Fruit fly (Drosophila melanogaster) whole organism, prepupa: ENCODE measurements around the gene CG4709.
A peak's percentile ranks its signal among the peaks of the same experiment; 100 is the strongest.

ENCODE experiments used
- CG10631 ChIP-seq: fragments of 200-800 bp; sonication (Bioruptor generic); optimal IDR thresholded peaks from 2 replicates; lab custom pipeline; 2016; ENCODE audit warnings: missing biosample characterization, missing genetic modification characterization
- CG10669 ChIP-seq: fragments of 200-800 bp; sonication (Bioruptor generic); optimal IDR thresholded peaks from 3 replicates; lab custom pipeline; 2018; ENCODE audit warnings: missing biosample characterization, mild to moderate bottlenecking, missing genetic modification characterization, moderate library complexity
- CG11294 ChIP-seq: fragments of 200-800 bp; sonication (Bioruptor generic); IDR thresholded peaks from 2 replicates; pipeline ENCODE4 v1.3.6; 2022; ENCODE audit warnings: missing biosample characterization, missing genetic modification characterization
- CG11762 ChIP-seq: fragments of 200-800 bp; sonication (Bioruptor generic); optimal IDR thresholded peaks from 3 replicates; lab custom pipeline; 2016; ENCODE audit warnings: missing biosample characterization, missing genetic modification characterization; ENCODE audit not compliant: insufficient read depth
- CG11902 ChIP-seq: fragments of 200-800 bp; sonication (Bioruptor generic); optimal IDR thresholded peaks from 3 replicates; lab custom pipeline; 2016; ENCODE audit warnings: missing biosample characterization, missing genetic modification characterization
- CG15336 ChIP-seq: fragments of 200-800 bp; sonication (Bioruptor generic); IDR thresholded peaks from 2 replicates; pipeline ENCODE4 v1.3.6; 2022; ENCODE audit warnings: missing biosample characterization, missing genetic modification characterization
- CG3032 ChIP-seq: fragments of 200-800 bp; optimal IDR thresholded peaks from 2 replicates; lab custom pipeline; 2019; ENCODE audit warnings: missing biosample characterization, mild to moderate bottlenecking, missing genetic modification characterization, moderate library complexity
- CG31627 ChIP-seq: fragments of 200-800 bp; sonication (Bioruptor generic); optimal IDR thresholded peaks from 3 replicates; lab custom pipeline; 2016; ENCODE audit warnings: missing biosample characterization, missing genetic modification characterization
- CG32006 ChIP-seq: fragments of 200-800 bp; sonication (Bioruptor generic); optimal IDR thresholded peaks from 3 replicates; lab custom pipeline; 2017; ENCODE audit warnings: missing biosample characterization, mild to moderate bottlenecking, missing genetic modification characterization
- CG34406 ChIP-seq: fragments of 200-800 bp; sonication (Bioruptor generic); optimal IDR thresholded peaks from 3 replicates; lab custom pipeline; 2016; ENCODE audit warnings: missing biosample characterization, missing genetic modification characterization
- CG3919 ChIP-seq: fragments of 200-800 bp; sonication (Bioruptor generic); optimal IDR thresholded peaks from 3 replicates; lab custom pipeline; 2016; ENCODE audit warnings: missing biosample characterization, missing genetic modification characterization
- CG4318 ChIP-seq: fragments of 200-800 bp; sonication (Bioruptor generic); optimal IDR thresholded peaks from 3 replicates; lab custom pipeline; 2017; ENCODE audit warnings: missing biosample characterization, mild to moderate bottlenecking, missing genetic modification characterization
- CG6163 ChIP-seq: fragments of 200-800 bp; sonication (Bioruptor generic); IDR thresholded peaks from 3 replicates; pipeline ENCODE4 v1.3.6; 2022; ENCODE audit warnings: missing biosample characterization, missing genetic modification characterization
- CG6276 ChIP-seq: fragments of 200-800 bp; sonication (Bioruptor generic); optimal IDR thresholded peaks from 2 replicates; lab custom pipeline; 2017; ENCODE audit warnings: missing biosample characterization, mild to moderate bottlenecking, missing genetic modification characterization
- CG6792 ChIP-seq: fragments of 200-800 bp; sonication (Bioruptor generic); optimal IDR thresholded peaks from 3 replicates; lab custom pipeline; 2016; ENCODE audit warnings: missing biosample characterization, missing genetic modification characterization
- CG6808 ChIP-seq: fragments of 200-800 bp; sonication (Bioruptor generic); optimal IDR thresholded peaks from 3 replicates; lab custom pipeline; 2017; ENCODE audit warnings: missing biosample characterization, missing genetic modification characterization, mild to moderate bottlenecking, moderate library complexity, missing genetic modification reagents
- CG6854 ChIP-seq: fragments of 200-800 bp; sonication (Bioruptor generic); optimal IDR thresholded peaks from 2 replicates; lab custom pipeline; 2017; ENCODE audit warnings: missing biosample characterization, mild to moderate bottlenecking, missing genetic modification characterization
- CG7368 ChIP-seq: fragments of 200-800 bp; sonication (Bioruptor generic); optimal IDR thresholded peaks from 3 replicates; lab custom pipeline; 2016; ENCODE audit warnings: missing biosample characterization, missing genetic modification characterization
- CG8119 ChIP-seq: fragments of 200-800 bp; sonication (Bioruptor generic); IDR thresholded peaks from 3 replicates; pipeline ENCODE4 v1.3.6; 2022; ENCODE audit warnings: missing biosample characterization, missing genetic modification characterization
- CG8319 ChIP-seq: fragments of 200-800 bp; sonication (Bioruptor generic); optimal IDR thresholded peaks from 3 replicates; lab custom pipeline; 2016; ENCODE audit warnings: missing biosample characterization, missing genetic modification characterization
- CG8632 ChIP-seq: fragments of 200-800 bp; sonication (Bioruptor generic); optimal IDR thresholded peaks from 3 replicates; lab custom pipeline; 2016; ENCODE audit warnings: missing biosample characterization, missing genetic modification characterization
- Eip78C ChIP-seq: fragments of 200-800 bp; sonication (Bioruptor generic); peaks from one replicate; lab custom pipeline; 2016; ENCODE audit warnings: missing biosample characterization, missing genetic modification characterization
- Eip93F ChIP-seq: fragments of 200-800 bp; sonication (Bioruptor generic); optimal IDR thresholded peaks from 2 replicates; lab custom pipeline; 2016; ENCODE audit warnings: missing biosample characterization, mild to moderate bottlenecking, missing genetic modification characterization
- Ets21C ChIP-seq: fragments of 200-800 bp; sonication (Bioruptor generic); optimal IDR thresholded peaks from 3 replicates; lab custom pipeline; 2016; ENCODE audit warnings: missing biosample characterization, missing genetic modification characterization
- Ets96B ChIP-seq: fragments of 200-800 bp; optimal IDR thresholded peaks from 2 replicates; lab custom pipeline; 2019; ENCODE audit warnings: missing biosample characterization, mild to moderate bottlenecking, missing genetic modification characterization, moderate library complexity
- Gug ChIP-seq: fragments of 200-800 bp; sonication (Bioruptor generic); IDR thresholded peaks from 2 replicates; pipeline ENCODE4 v1.3.6; 2022; ENCODE audit warnings: missing biosample characterization, missing genetic modification characterization
- Hr38 ChIP-seq: sonication (Bioruptor generic); optimal IDR thresholded peaks from 2 replicates; lab custom pipeline; 2016; ENCODE audit warnings: missing biosample characterization, missing genetic modification characterization
- Hr39 ChIP-seq: fragments of 200-800 bp; sonication (Bioruptor generic); optimal IDR thresholded peaks from 2 replicates; lab custom pipeline; 2016; ENCODE audit warnings: missing biosample characterization, missing genetic modification characterization
- Hr4 ChIP-seq: fragments of 200-800 bp; sonication (Bioruptor generic); optimal IDR thresholded peaks from 3 replicates; lab custom pipeline; 2016; ENCODE audit warnings: missing biosample characterization, missing genetic modification characterization
- Lpt ChIP-seq: fragments of 200-800 bp; sonication (Bioruptor generic); optimal IDR thresholded peaks from 3 replicates; lab custom pipeline; 2016; ENCODE audit warnings: missing biosample characterization, missing genetic modification characterization
- Met ChIP-seq: fragments of 200-800 bp; sonication (Bioruptor generic); optimal IDR thresholded peaks from 3 replicates; lab custom pipeline; 2016; ENCODE audit warnings: missing biosample characterization, missing genetic modification characterization
- OdsH ChIP-seq: fragments of 200-800 bp; sonication (Bioruptor generic); optimal IDR thresholded peaks from 3 replicates; lab custom pipeline; 2016; ENCODE audit warnings: missing biosample characterization, missing genetic modification characterization
- Smox ChIP-seq: fragments of 200-800 bp; sonication (Bioruptor generic); optimal IDR thresholded peaks from 3 replicates; lab custom pipeline; 2016; ENCODE audit warnings: missing biosample characterization, missing genetic modification characterization
- Sox102F ChIP-seq: fragments of 200-800 bp; sonication (Bioruptor generic); optimal IDR thresholded peaks from 2 replicates; lab custom pipeline; 2016; ENCODE audit warnings: missing biosample characterization, mild to moderate bottlenecking, missing genetic modification characterization
- Sox14 ChIP-seq: fragments of 200-800 bp; sonication (Bioruptor generic); optimal IDR thresholded peaks from 3 replicates; lab custom pipeline; 2016; ENCODE audit warnings: missing biosample characterization, missing genetic modification characterization
- achi ChIP-seq: fragments of 200-800 bp; sonication (Bioruptor generic); optimal IDR thresholded peaks from 3 replicates; lab custom pipeline; 2016; ENCODE audit warnings: missing biosample characterization, missing genetic modification characterization
- acj6 ChIP-seq: fragments of 200-800 bp; sonication (Bioruptor generic); optimal IDR thresholded peaks from 3 replicates; lab custom pipeline; 2016; ENCODE audit warnings: missing biosample characterization, missing genetic modification characterization
- cyc ChIP-seq: fragments of 200-800 bp; sonication (Bioruptor generic); optimal IDR thresholded peaks from 3 replicates; lab custom pipeline; 2016; ENCODE audit warnings: missing biosample characterization, missing genetic modification characterization
- dac ChIP-seq: fragments of 200-800 bp; sonication (Bioruptor generic); optimal IDR thresholded peaks from 2 replicates; lab custom pipeline; 2017; ENCODE audit warnings: missing biosample characterization, mild to moderate bottlenecking, missing genetic modification characterization
- eg ChIP-seq: fragments of 200-800 bp; sonication (Bioruptor generic); IDR thresholded peaks from 3 replicates; pipeline ENCODE4 v1.3.6; 2022; ENCODE audit warnings: missing biosample characterization, missing genetic modification characterization
- esn ChIP-seq: fragments of 200-800 bp; sonication (Bioruptor generic); optimal IDR thresholded peaks from 2 replicates; lab custom pipeline; 2016; ENCODE audit warnings: missing biosample characterization, mild to moderate bottlenecking, missing genetic modification characterization, moderate library complexity
- fd85E ChIP-seq: fragments of 200-800 bp; sonication (Bioruptor generic); optimal IDR thresholded peaks from 3 replicates; lab custom pipeline; 2016; ENCODE audit warnings: missing biosample characterization, missing genetic modification characterization
- fkh ChIP-seq: fragments of 200-800 bp; sonication (Bioruptor generic); optimal IDR thresholded peaks from 3 replicates; lab custom pipeline; 2017; ENCODE audit warnings: missing biosample characterization, mild to moderate bottlenecking, missing genetic modification characterization, moderate library complexity
- lz ChIP-seq: fragments of 200-800 bp; sonication (Bioruptor generic); optimal IDR thresholded peaks from 3 replicates; lab custom pipeline; 2016; ENCODE audit warnings: missing biosample characterization, missing genetic modification characterization
- pdm3 ChIP-seq: fragments of 200-800 bp; sonication (Bioruptor generic); optimal IDR thresholded peaks from 3 replicates; lab custom pipeline; 2016; ENCODE audit warnings: missing biosample characterization, missing genetic modification characterization
- ss ChIP-seq, 2 experiments: fragments of 200-800 bp; sonication (Bioruptor generic); optimal IDR thresholded peaks; 2 replicates in 1 of 2; 3 replicates in 1 of 2; lab custom pipeline; 2017 to 2018; ENCODE audit warnings: mild to moderate bottlenecking in 2 of 2, missing biosample characterization in 2 of 2, missing genetic modification characterization in 2 of 2, moderate library complexity in 1 of 2
- svp ChIP-seq: fragments of 200-800 bp; sonication (Bioruptor generic); peaks from one replicate; lab custom pipeline; 2016; ENCODE audit warnings: missing biosample characterization, missing genetic modification characterization
- topi ChIP-seq: fragments of 200-800 bp; sonication (Bioruptor generic); optimal IDR thresholded peaks from 3 replicates; lab custom pipeline; 2016; ENCODE audit warnings: missing biosample characterization, missing genetic modification characterization
- vri ChIP-seq: fragments of 200-800 bp; sonication (Bioruptor generic); optimal IDR thresholded peaks from 3 replicates; lab custom pipeline; 2016; ENCODE audit warnings: missing biosample characterization, mild to moderate bottlenecking, missing genetic modification characterization

CG4709 gene

DNA sequence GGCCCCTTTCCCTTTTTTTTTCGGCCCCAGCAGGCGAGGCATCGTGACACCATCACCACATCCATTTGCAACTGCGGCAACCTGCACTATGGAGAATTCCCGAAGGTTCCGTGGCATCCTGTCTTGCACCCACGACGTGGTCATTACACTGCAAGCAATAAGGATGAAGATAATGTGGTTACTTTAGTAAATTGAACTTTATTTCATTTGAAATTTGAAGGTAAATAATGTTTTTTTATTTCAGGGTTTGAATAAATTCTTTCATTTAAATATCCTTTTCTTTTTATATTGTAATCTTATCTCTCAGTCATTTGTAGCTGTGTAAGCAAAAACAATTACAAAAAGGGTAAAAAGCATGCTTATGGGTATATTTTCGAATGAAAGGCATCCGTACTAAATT lies 27.7 kb downstream of the CG4709 start (continued):
- TF ChIP-seq eg (GFP tag; lab: Robert Waterston, UW) (no peak), Hr38 (no peak), Hr4 (peak; percentile 7), CG11902 (GFP tag; lab: Kevin White, UChicago) (no peak), CG6276 (GFP tag; lab: Kevin White, UChicago) (no peak), CG6854 (GFP tag; lab: Kevin White, UChicago) (no peak), vri (GFP tag; lab: Kevin White, UChicago) (no peak), CG3919 (GFP tag; lab: Kevin White, UChicago) (peak; percentile 61), CG8632 (peak; percentile 38), CG3032 (tag; lab: Kevin White, UChicago) (peak; percentile 63), Sox102F (GFP tag; lab: Kevin White, UChicago) (peak; percentile 53), CG8119 (no peak), svp (peak; percentile 79), Ets96B (tag; lab: Kevin White, UChicago) (peak; percentile 67), CG10669 (GFP tag; lab: Kevin White, UChicago) (peak; percentile 38), CG8319 (GFP tag; lab: Kevin White, UChicago) (no peak)

- TF ChIP-seq lz (GFP tag; lab: Kevin White, UChicago): peak; percentile 77
- peak; percentile 84 for TF ChIP-seq acj6
- peak; percentile 56 for TF ChIP-seq CG6854 (GFP tag; lab: Kevin White, UChicago)
- peak; percentile 94 for TF ChIP-seq Eip78C
- peak; percentile 69 for TF ChIP-seq CG6808 (GFP tag; lab: Kevin White, UChicago)
- peak; percentile 37 for TF ChIP-seq fd85E (GFP tag; lab: Kevin White, UChicago)
- peak; percentile 53 for TF ChIP-seq Hr39 (GFP tag; lab: Kevin White, UChicago)
- TF ChIP-seq Gug (GFP tag; lab: Robert Waterston, UW): no peak
- peak; percentile 92 for TF ChIP-seq Met (GFP tag; lab: Kevin White, UChicago)
- TF ChIP-seq esn (GFP tag; lab: Kevin White, UChicago): peak; percentile 81
- TF ChIP-seq Hr38: no peak
- peak; percentile 54 for TF ChIP-seq CG11902 (GFP tag; lab: Kevin White, UChicago)
- TF ChIP-seq fkh (GFP tag; lab: Kevin White, UChicago): no peak
- peak; percentile 80 for TF ChIP-seq cyc
- peak; percentile 65 for TF ChIP-seq CG10669 (GFP tag; lab: Kevin White, UChicago)
- TF ChIP-seq CG32006 (GFP tag; lab: Kevin White, UChicago): peak; percentile 5
- TF ChIP-seq dac (GFP tag; lab: Kevin White, UChicago): no peak
- TF ChIP-seq Hr4: no peak
- TF ChIP-seq CG8119: no peak
- TF ChIP-seq CG3032 (tag; lab: Kevin White, UChicago): peak; percentile 72
- TF ChIP-seq pdm3 (GFP tag; lab: Kevin White, UChicago): peak; percentile 64
- TF ChIP-seq CG31627 (GFP tag; lab: Kevin White, UChicago): peak; percentile 58
- no peak for TF ChIP-seq CG15336 (GFP tag; lab: Robert Waterston, UW)
- TF ChIP-seq topi (GFP tag; lab: Kevin White, UChicago): peak; percentile 87
- TF ChIP-seq CG10631 (GFP tag; lab: Kevin White, UChicago): peak; percentile 65
- TF ChIP-seq CG11294 (GFP tag; lab: Robert Waterston, UW): no peak
- peak; percentile 45 for TF ChIP-seq Ets21C (GFP tag; lab: Kevin White, UChicago)
- peak; percentile 68 for TF ChIP-seq Sox102F (GFP tag; lab: Kevin White, UChicago)
- TF ChIP-seq CG3919 (GFP tag; lab: Kevin White, UChicago): peak; percentile 77
- peak; percentile 71 for TF ChIP-seq achi
- TF ChIP-seq CG6276 (GFP tag; lab: Kevin White, UChicago): no peak
- TF ChIP-seq CG34406 (GFP tag; lab: Kevin White, UChicago): peak; percentile 75
- no peak for TF ChIP-seq Lpt (GFP tag; lab: Kevin White, UChicago)
- peak; percentile 63 for TF ChIP-seq CG7368 (GFP tag; lab: Kevin White, UChicago)
- TF ChIP-seq CG6792 (GFP tag; lab: Kevin White, UChicago): peak; percentile 59
- peak; percentile 68 for TF ChIP-seq CG8319 (GFP tag; lab: Kevin White, UChicago)
- peak; percentile 39 for TF ChIP-seq vri (GFP tag; lab: Kevin White, UChicago)
- TF ChIP-seq Smox (GFP tag; lab: Kevin White, UChicago): peak; percentile 83
- TF ChIP-seq CG6163 (GFP tag; lab: Robert Waterston, UW): no peak; the same call in 2 of the 3 replicates
- peak; percentile 42 for TF ChIP-seq CG11762 (GFP tag; lab: Kevin White, UChicago)
- peak; percentile 9 for TF ChIP-seq Sox14
- peak; percentile 44 for TF ChIP-seq Eip93F
- no peak for TF ChIP-seq CG4318 (GFP tag; lab: Kevin White, UChicago)
- peak; percentile 56 for TF ChIP-seq OdsH (GFP tag; lab: Kevin White, UChicago)
- TF ChIP-seq ss (GFP tag; optimal IDR thresholded peaks at IDR 0.05; lab: Kevin White, UChicago): peak; percentile 52 to 81
These were observed 28.4 kb downstream of the CG4709 start for dm6 chr2L:9982516-9982915.
